Worm (Caenorhabditis elegans) whole organism, early embryonic: ENCODE results near the gene F30B5.11.

ENCODE experiments used
- F13C5.2 ChIP-seq: sonication (generic microtip); optimal IDR thresholded peaks from 2 replicates; lab custom pipeline; 2017; ENCODE audit warnings: mild to moderate bottlenecking, missing genetic modification characterization, inconsistent platforms, missing compliant biosample characterization
- aly-1 ChIP-seq: sonication (generic microtip); optimal IDR thresholded peaks from 2 replicates; lab custom pipeline; 2016; ENCODE audit warnings: missing genetic modification characterization, missing compliant biosample characterization
- ama-1 ChIP-seq: fragments of 150-350 bp; optimal IDR thresholded peaks from 2 replicates; lab custom pipeline; 2014
- ets-7 ChIP-seq: sonication (generic microtip); optimal IDR thresholded peaks from 2 replicates; lab custom pipeline; 2016; ENCODE audit warnings: missing genotype, missing genetic modification characterization, missing compliant biosample characterization
- flt-1 ChIP-seq: fragments of 200-800 bp; sonication (Bioruptor generic); IDR thresholded peaks from 2 replicates; pipeline ENCODE4 v1.3.6; 2022; ENCODE audit warnings: missing genetic modification characterization, missing compliant biosample characterization
- hnd-1 ChIP-seq: sonication (generic microtip); optimal IDR thresholded peaks from 2 replicates; lab custom pipeline; 2016; ENCODE audit warnings: missing genetic modification characterization, missing compliant biosample characterization
- pes-1 ChIP-seq: fragments of 200-800 bp; sonication (Bioruptor generic); IDR thresholded peaks from 2 replicates; pipeline ENCODE4 v1.3.6; 2022; ENCODE audit warnings: missing genetic modification reagents, missing genetic modification characterization, missing compliant biosample characterization
- scrt-1 ChIP-seq: fragments of 200-800 bp; sonication (Bioruptor generic); IDR thresholded peaks from 2 replicates; pipeline ENCODE4 v1.3.6; 2022; ENCODE audit warnings: missing genetic modification characterization, missing compliant biosample characterization
- sea-1 ChIP-seq: fragments of 200-800 bp; sonication (Bioruptor generic); conservative IDR thresholded peaks from 2 replicates; pipeline ENCODE4 v1.3.6; 2022; ENCODE audit warnings: missing genetic modification characterization, missing compliant biosample characterization
- tbx-11 ChIP-seq: fragments of 200-800 bp; sonication (Bioruptor generic); IDR thresholded peaks from 2 replicates; pipeline ENCODE4 v1.3.6; 2022; ENCODE audit warnings: missing genetic modification characterization, missing compliant biosample characterization
- tra-4 ChIP-seq: sonication (generic microtip); optimal IDR thresholded peaks from 2 replicates; lab custom pipeline; 2017; ENCODE audit warnings: missing genetic modification characterization, missing compliant biosample characterization

- TF ChIP-seq ama-1 (lab: Kevin White, UChicago) (no peak), tbx-11 (GFP tag; lab: Robert Waterston, UW) (no peak), hnd-1 (tag; lab: Kevin White, UChicago) (no peak), F13C5.2 (no peak), flt-1 (GFP tag; lab: Robert Waterston, UW) (no peak), ets-7 (tag; lab: Kevin White, UChicago) (no peak), sea-1 (GFP tag; lab: Robert Waterston, UW) (no peak), pes-1 (GFP tag; lab: Robert Waterston, UW) (no peak), scrt-1 (no peak), aly-1 (no peak), tra-4 (tag; lab: Kevin White, UChicago) (no peak)
These were observed 12.8 kb downstream of the F30B5.11 start, which contains the start of gene osgn-1 for ce11 chrIV:4207088-4207487.
